Fruit fly (Drosophila melanogaster) whole organism, embryonic: ENCODE data around the gene mthl2.

ENCODE experiments used
- Adf1 ChIP-seq: fragments of 200-800 bp; sonication (Bioruptor generic); IDR thresholded peaks from 2 replicates; pipeline ENCODE4 v1.3.6; 2022; ENCODE audit warnings: missing biosample characterization, missing genetic modification characterization
- Pdp1 ChIP-seq, 2 experiments: fragments of 200-800 bp; sonication (Bioruptor generic); optimal IDR thresholded peaks; 3 replicates each; lab custom pipeline; 2016; ENCODE audit warnings: missing biosample characterization in 2 of 2, missing genetic modification characterization in 2 of 2, mild to moderate bottlenecking in 1 of 2, moderate library complexity in 1 of 2
- Sin3A ChIP-seq: fragments of >200 bp; optimal IDR thresholded peaks from 2 replicates; lab custom pipeline; 2018
- amos ChIP-seq: fragments of 200-800 bp; sonication (Bioruptor generic); IDR thresholded peaks from 2 replicates; pipeline ENCODE4 v1.3.6; 2022; ENCODE audit warnings: missing biosample characterization, missing genetic modification characterization; ENCODE audit not compliant: partially characterized antibody

DNA sequence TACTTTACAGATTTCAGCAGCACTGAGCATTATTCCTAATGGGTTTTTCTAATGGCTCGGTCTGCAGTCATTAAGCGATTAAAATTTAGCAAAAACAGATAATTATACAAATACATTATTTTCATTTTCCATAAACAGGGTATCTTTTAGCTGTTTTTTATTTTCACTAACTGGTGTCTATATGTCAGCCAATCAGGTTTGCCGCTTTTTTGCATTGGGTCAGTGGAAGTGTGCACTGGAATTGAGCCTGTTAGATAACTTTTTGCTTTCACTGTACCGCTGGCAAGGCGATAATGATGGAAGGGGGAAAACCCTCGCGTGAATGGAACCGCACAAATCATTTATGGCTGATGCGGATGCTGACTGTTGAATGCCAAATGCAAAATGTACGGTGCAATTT is 29.1 kb upstream of the mthl2 start:
- TF ChIP-seq Adf1 (GFP tag; lab: Robert Waterston, UW) (no peak), Sin3A (lab: Kevin White, UChicago) (no peak), amos (no peak), Pdp1 (GFP tag; optimal IDR thresholded peaks at IDR 0.05; lab: Kevin White, UChicago) (no peak)
